Fruit fly (Drosophila melanogaster): ENCODE results near the gene Mlp84B.

The Mlp84B gene

dm6 chr3R:7085455-7085854 lies 32.1 kb downstream of the Mlp84B start:
- no peak for TF ChIP-seq noc (tag; optimal IDR thresholded peaks at IDR 0.05)

dm6 chr3R:7083750-7084149 lies 33.8 kb downstream of the Mlp84B start:
- no peak for TF ChIP-seq noc (tag; optimal IDR thresholded peaks at IDR 0.05)

DNA sequence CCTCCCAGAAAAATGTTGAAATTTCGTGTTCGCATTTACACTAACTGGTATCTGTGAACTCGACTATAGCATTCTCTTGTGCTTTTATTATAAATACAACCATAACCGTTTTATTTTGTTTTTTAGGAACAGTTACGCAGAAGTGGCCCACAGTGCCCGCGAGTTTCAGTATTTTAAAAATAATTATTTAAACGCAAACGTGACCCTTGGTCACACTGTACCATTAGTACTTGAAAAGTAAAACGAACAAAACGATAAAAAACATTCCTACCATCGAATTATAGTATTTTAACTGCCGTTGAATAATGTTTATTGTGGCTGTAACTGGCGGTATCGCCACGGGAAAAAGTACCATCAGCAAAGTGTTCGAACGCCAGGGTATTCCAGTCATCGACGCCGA lies 35.6 kb downstream of the Mlp84B start, which contains the start of gene Dpck:
Dpck (plus strand) TSS at position 211 of the 400 bp plus-strand sequence.
- no peak for TF ChIP-seq noc (tag; optimal IDR thresholded peaks at IDR 0.05)

DNA sequence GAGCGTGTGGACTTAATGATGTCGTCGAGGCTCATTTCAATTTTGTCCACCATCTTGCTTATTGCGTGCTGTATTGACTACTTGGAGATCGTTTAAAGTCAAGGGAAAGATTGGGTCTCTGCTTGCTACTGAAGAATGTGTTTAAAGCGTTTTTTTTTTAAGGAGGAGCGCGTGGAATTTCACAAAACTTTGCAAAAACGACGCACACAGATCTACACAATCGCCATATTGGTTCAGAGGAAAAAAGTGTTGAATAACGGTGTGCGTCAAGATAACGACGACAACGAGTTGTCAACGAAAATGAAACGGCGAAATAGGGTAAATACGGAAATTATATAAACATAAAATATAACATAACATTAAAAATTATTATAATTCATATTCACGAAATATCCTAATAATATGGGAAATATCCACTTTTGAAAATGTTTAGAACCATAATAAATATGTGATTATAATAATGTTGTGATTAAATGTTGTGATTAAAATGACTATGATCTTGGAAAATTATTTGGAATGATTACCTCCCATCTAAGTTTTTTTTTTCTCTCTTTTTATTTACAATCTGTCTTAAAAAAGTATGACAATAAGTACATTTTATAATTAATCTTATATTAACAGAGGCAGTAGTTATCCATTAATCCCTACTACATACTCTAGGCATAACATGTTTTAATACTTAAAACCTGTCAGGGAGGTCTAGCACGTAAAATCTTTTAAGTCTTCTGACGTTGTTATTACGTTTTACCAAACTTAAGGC lies 37.2 kb downstream of the Mlp84B start, which contains the start of gene Ref1:
Ref1 (minus strand) TSS at position 231 of the 760 bp plus-strand sequence.
- TF ChIP-seq noc (tag; optimal IDR thresholded peaks at IDR 0.05), result no peak

dm6 chr3R:7079718-7080117 lies 37.8 kb downstream of the Mlp84B start:
- no peak for TF ChIP-seq noc (tag; optimal IDR thresholded peaks at IDR 0.05)

DNA sequence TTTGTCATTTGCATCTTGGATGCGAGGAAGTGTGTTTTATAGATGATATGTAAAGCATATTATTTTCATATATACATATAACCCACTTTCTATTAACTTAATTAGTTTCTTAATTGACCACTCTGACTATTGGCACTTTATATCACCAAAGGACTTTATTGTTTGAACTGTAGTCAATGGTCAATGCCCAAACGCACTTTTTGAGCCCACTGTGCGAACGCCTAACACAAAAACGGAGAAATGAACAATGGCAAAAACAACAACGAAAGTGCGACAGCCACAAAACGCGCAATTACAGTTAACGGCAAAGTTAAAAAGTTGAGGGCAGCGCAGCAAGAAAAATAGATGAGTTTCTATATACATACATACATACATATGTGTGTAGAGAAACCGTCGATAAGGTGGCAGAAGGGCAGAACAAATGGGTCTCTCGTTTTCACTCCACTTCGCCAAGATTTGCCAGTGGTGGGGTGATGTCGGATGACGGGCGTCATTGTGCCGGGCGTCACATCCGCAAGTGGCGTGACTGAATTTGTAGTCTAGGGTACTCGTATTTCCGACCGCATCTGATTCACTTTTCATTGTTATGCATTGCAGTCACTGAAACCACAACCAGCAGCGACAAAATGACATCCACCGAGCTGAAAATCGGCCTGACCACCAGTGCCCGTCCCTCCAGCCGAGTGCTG lies 41.1 kb downstream of the Mlp84B start:
- TF ChIP-seq noc (tag; optimal IDR thresholded peaks at IDR 0.05), result no peak

DNA sequence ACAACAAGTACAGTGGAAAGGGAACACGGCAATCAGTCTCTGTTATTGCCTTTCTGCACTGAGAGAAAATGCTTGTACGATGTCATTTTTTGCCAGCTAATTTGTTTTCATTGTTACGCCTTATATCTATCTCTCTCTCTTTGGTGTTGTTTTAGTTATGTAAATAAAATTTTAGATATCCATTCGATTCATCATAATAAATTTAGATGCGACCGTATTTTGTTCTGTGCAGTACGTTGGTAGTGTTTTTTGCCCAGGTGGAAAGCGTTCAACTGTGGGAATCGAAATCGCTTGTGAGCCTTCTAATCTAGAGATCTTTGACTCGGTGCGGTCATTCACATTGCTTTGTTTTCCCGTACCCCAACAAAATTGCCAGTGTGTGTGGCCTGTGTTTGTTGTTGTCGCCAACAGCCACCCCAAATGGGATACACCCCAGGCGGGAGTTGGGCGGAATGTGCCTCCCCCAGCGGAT lies 41.8 kb downstream of the Mlp84B start:
- peak; percentile 92 for TF ChIP-seq noc (tag; optimal IDR thresholded peaks at IDR 0.05)

dm6 chr3R:7075115-7075425 lies 42.5 kb downstream of the Mlp84B start:
- TF ChIP-seq noc (tag; optimal IDR thresholded peaks at IDR 0.05), result no peak

DNA sequence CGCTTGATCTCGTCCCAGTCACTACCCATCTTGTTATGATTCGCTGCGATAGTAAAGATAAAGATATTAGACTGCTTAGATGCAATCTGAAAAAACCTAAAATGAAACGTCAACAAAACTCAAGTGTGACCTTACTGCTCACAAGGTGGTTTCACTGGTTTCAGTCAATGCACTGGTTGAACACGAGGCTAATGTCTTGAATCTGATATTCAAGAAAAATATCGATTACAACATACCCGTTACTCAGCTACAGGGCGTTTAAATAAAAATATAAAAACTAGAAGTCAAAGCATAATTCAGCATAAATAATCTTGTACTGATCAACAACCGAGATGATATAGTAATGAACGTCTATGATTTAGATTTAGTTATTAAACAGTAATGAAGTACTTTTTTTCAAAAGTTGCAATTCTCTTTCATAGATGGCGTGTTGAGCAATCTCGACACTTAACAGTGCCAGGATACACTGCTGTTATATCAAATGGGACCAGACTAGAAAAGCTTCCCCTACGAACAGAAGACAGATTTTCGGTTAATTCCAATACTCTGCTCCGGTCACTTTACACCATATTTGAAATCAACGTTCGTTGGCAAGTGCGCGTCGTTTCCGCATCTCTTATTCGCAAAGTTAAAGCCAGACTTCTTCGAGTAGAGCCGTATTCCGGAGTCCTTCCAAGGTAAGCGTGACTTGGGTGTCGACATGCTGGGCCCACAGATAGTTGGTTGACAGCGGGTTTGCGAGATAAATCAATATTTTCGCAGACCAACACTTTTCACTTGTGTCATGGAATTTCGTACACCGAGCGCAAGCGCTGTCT lies 43.0 kb downstream of the Mlp84B start, which contains the start of the genes Ufl1 and CG1943:
Ufl1 (minus strand) TSS at position 156 of the 818 bp plus-strand sequence.
CG1943 (plus strand) TSS at position 563 of the 818 bp plus-strand sequence.
- no peak for TF ChIP-seq noc (tag; optimal IDR thresholded peaks at IDR 0.05)

DNA sequence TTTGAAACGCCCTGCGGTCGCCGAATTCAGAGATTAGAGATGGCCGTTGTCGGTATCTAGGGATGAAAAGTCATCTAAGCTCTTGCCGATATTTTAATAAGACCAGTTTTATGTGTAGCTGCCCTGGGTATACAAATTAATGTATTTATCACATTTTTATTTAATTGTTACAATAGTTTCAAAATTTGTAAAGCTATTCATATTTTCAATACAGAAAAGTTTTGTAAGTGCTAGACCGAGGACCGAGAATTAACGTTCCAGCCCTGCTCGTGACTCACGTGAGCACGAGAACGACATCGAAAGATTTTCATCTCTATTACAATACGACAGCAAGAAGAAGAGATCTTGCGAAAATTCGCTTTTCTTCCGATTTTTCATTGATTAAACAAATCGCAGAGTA lies 50.4 kb downstream of the Mlp84B start, which contains the start of the genes CG1105 and CG1965:
CG1105 (minus strand) TSS at position 45 of the 400 bp plus-strand sequence.
CG1965 (plus strand) TSS at position 310 of the 400 bp plus-strand sequence.
- TF ChIP-seq noc (tag; optimal IDR thresholded peaks at IDR 0.05), result peak; percentile 81

dm6 chr3R:7066267-7066666 lies 51.3 kb downstream of the Mlp84B start:
- TF ChIP-seq noc (tag; optimal IDR thresholded peaks at IDR 0.05), result no peak
